Fruit fly (Drosophila melanogaster) whole organism, adult: ENCODE measurements around the gene Tsp29Fb.

Experiments used
- CG12768 ChIP-seq: fragments of 200-800 bp; sonication (Bioruptor generic); optimal IDR thresholded peaks from 2 replicates; lab custom pipeline; 2017; ENCODE audit warnings: missing biosample characterization, missing genetic modification characterization, mild to moderate bottlenecking, moderate library complexity, missing genetic modification reagents
- CG14711 ChIP-seq: fragments of 200-800 bp; sonication (Bioruptor generic); optimal IDR thresholded peaks from 2 replicates; lab custom pipeline; 2018; ENCODE audit warnings: missing biosample characterization, mild to moderate bottlenecking, missing genetic modification characterization, moderate library complexity
- CG1620 ChIP-seq: fragments of 200-800 bp; sonication (Bioruptor generic); optimal IDR thresholded peaks from 2 replicates; lab custom pipeline; 2016; ENCODE audit warnings: missing biosample characterization, missing genetic modification characterization
- CG33017 ChIP-seq: fragments of 200-800 bp; sonication (Bioruptor generic); optimal IDR thresholded peaks from 2 replicates; lab custom pipeline; 2018; ENCODE audit warnings: missing biosample characterization, mild to moderate bottlenecking, missing genetic modification characterization, moderate library complexity
- CG5204 ChIP-seq: fragments of 200-800 bp; sonication (Bioruptor generic); optimal IDR thresholded peaks from 2 replicates; lab custom pipeline; 2016; ENCODE audit warnings: missing biosample characterization, missing genetic modification characterization
- CG7045 ChIP-seq: fragments of 200-800 bp; sonication (Bioruptor generic); optimal IDR thresholded peaks from 2 replicates; lab custom pipeline; 2017; ENCODE audit warnings: missing biosample characterization, mild to moderate bottlenecking, missing genetic modification characterization
- CG7101 ChIP-seq: fragments of 200-800 bp; sonication (Bioruptor generic); optimal IDR thresholded peaks from 2 replicates; lab custom pipeline; 2018; ENCODE audit warnings: missing biosample characterization, mild to moderate bottlenecking, missing genetic modification characterization, moderate library complexity
- Clk ChIP-seq: fragments of 200-800 bp; sonication (Bioruptor generic); optimal IDR thresholded peaks from 2 replicates; lab custom pipeline; 2017; ENCODE audit warnings: missing biosample characterization, missing genetic modification characterization
- Hr96 ChIP-seq: fragments of 200-800 bp; sonication (Bioruptor generic); optimal IDR thresholded peaks from 2 replicates; lab custom pipeline; 2016; ENCODE audit warnings: missing biosample characterization, missing genetic modification characterization
- cic ChIP-seq: fragments of 200-800 bp; sonication (Bioruptor generic); optimal IDR thresholded peaks from 2 replicates; lab custom pipeline; 2017; ENCODE audit warnings: missing biosample characterization, mild to moderate bottlenecking, missing genetic modification characterization, moderate library complexity
- cnc ChIP-seq, 2 experiments: fragments of >200 bp; optimal IDR thresholded peaks; 2 replicates each; lab custom pipeline; 2017
- pad ChIP-seq: fragments of 200-800 bp; sonication (Bioruptor generic); optimal IDR thresholded peaks from 3 replicates; lab custom pipeline; 2017; ENCODE audit warnings: missing biosample characterization, missing genetic modification characterization, mild to moderate bottlenecking, moderate library complexity, missing genetic modification reagents
- tj ChIP-seq: fragments of 200-800 bp; sonication (Bioruptor generic); optimal IDR thresholded peaks from 3 replicates; lab custom pipeline; 2017; ENCODE audit warnings: missing biosample characterization, mild to moderate bottlenecking, missing genetic modification characterization, moderate library complexity
- toe ChIP-seq: fragments of 200-800 bp; sonication (Bioruptor generic); optimal IDR thresholded peaks from 2 replicates; lab custom pipeline; 2016; ENCODE audit warnings: missing biosample characterization, missing genetic modification characterization

DNA sequence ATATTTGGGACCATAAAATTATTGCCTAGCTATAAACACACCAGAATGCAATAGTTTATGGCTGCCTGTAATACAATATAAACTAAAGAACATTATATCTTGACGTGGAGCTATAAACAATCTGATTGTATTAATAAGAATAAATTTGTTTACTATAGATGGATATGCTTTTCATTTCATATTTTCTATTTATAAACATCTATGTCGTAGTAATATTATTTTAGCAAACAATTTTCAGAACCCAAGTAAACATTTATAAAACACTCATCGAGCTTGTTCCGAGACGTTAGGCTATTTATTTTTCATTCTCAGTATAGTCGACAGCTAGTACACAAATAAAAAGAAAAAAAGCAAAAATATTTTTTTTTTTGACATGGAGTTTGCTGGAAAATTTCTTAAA, 43.2 kb downstream of the Tsp29Fb start, which contains the start of gene CG18662:
- TF ChIP-seq Hr96 (GFP tag; lab: Kevin White, UChicago) = no peak
- no peak for TF ChIP-seq CG7101
- TF ChIP-seq pad = no peak
- TF ChIP-seq cnc (optimal IDR thresholded peaks at IDR 0.05; lab: Kevin White, UChicago) = no peak
- TF ChIP-seq CG33017 (tag; lab: Kevin White, UChicago) = no peak
- TF ChIP-seq Clk = no peak
- TF ChIP-seq cic = no peak
- TF ChIP-seq CG7045 (GFP tag; lab: Kevin White, UChicago) = no peak
- TF ChIP-seq toe (GFP tag; lab: Kevin White, UChicago) = no peak
- TF ChIP-seq CG1620 (GFP tag; lab: Kevin White, UChicago) = no peak
- no peak for TF ChIP-seq CG5204
- TF ChIP-seq CG12768 (GFP tag; lab: Kevin White, UChicago) = no peak
- TF ChIP-seq CG14711 (tag; lab: Kevin White, UChicago) = no peak
- no peak for TF ChIP-seq tj (GFP tag; lab: Kevin White, UChicago)
